Fruit fly (Drosophila melanogaster) whole organism, embryonic: ENCODE data around the gene Arpc1.

ENCODE experiments used
- CG11085 ChIP-seq: fragments of 200-800 bp; sonication (Bioruptor generic); IDR thresholded peaks from 2 replicates; pipeline ENCODE4 v1.3.6; 2022; ENCODE audit warnings: missing biosample characterization, missing genetic modification characterization
- CG2116 ChIP-seq: fragments of 200-800 bp; sonication (Bioruptor generic); optimal IDR thresholded peaks from 3 replicates; lab custom pipeline; 2018; ENCODE audit warnings: missing biosample characterization, mild to moderate bottlenecking, missing genetic modification characterization
- CG31441 ChIP-seq: fragments of 200-800 bp; sonication (Bioruptor generic); IDR thresholded peaks from 2 replicates; pipeline ENCODE4 v1.3.6; 2022; ENCODE audit warnings: missing biosample characterization, missing genetic modification characterization
- CG32772 ChIP-seq: fragments of 200-800 bp; sonication (Bioruptor generic); IDR thresholded peaks from 2 replicates; pipeline ENCODE4 v1.3.6; 2022; ENCODE audit warnings: missing biosample characterization, missing genetic modification characterization
- CG6683 ChIP-seq: fragments of 200-800 bp; sonication (Bioruptor generic); optimal IDR thresholded peaks from 2 replicates; lab custom pipeline; 2017; ENCODE audit warnings: missing biosample characterization, mild to moderate bottlenecking, missing genetic modification characterization, missing genetic modification reagents
- CG6791 ChIP-seq: fragments of 200-800 bp; sonication (Bioruptor generic); IDR thresholded peaks from 3 replicates; pipeline ENCODE4 v1.3.6; 2022; ENCODE audit warnings: missing biosample characterization, missing genetic modification characterization; ENCODE audit not compliant: partially characterized antibody
- CG7928 ChIP-seq: fragments of 200-800 bp; sonication (Bioruptor generic); optimal IDR thresholded peaks from 2 replicates; lab custom pipeline; 2017; ENCODE audit warnings: missing biosample characterization, mild to moderate bottlenecking, missing genetic modification characterization
- CG8281 ChIP-seq: fragments of 200-800 bp; sonication (Bioruptor generic); optimal IDR thresholded peaks from 2 replicates; lab custom pipeline; 2018; ENCODE audit warnings: missing biosample characterization, mild to moderate bottlenecking, missing genetic modification characterization, moderate library complexity
- gcm2 ChIP-seq: fragments of 200-800 bp; sonication (Bioruptor generic); optimal IDR thresholded peaks from 2 replicates; lab custom pipeline; 2016; ENCODE audit warnings: missing biosample characterization, missing genetic modification characterization
- nmo ChIP-seq: fragments of 200-800 bp; sonication (Bioruptor generic); optimal IDR thresholded peaks from 2 replicates; lab custom pipeline; 2018; ENCODE audit warnings: missing biosample characterization, mild to moderate bottlenecking, missing genetic modification characterization, moderate library complexity
- slou ChIP-seq: fragments of 200-800 bp; sonication (Bioruptor generic); optimal IDR thresholded peaks from 3 replicates; lab custom pipeline; 2016; ENCODE audit warnings: missing biosample characterization, missing genetic modification characterization
- vnd ChIP-seq: fragments of 200-800 bp; sonication (Bioruptor generic); IDR thresholded peaks from 3 replicates; pipeline ENCODE4 v1.3.6; 2022; ENCODE audit warnings: missing biosample characterization, missing genetic modification characterization; ENCODE audit not compliant: partially characterized antibody
- zen2 ChIP-seq: fragments of 200-800 bp; sonication (Bioruptor generic); IDR thresholded peaks from 3 replicates; pipeline ENCODE4 v1.3.6; 2022; ENCODE audit warnings: missing biosample characterization, missing genetic modification characterization; ENCODE audit not compliant: partially characterized antibody

DNA sequence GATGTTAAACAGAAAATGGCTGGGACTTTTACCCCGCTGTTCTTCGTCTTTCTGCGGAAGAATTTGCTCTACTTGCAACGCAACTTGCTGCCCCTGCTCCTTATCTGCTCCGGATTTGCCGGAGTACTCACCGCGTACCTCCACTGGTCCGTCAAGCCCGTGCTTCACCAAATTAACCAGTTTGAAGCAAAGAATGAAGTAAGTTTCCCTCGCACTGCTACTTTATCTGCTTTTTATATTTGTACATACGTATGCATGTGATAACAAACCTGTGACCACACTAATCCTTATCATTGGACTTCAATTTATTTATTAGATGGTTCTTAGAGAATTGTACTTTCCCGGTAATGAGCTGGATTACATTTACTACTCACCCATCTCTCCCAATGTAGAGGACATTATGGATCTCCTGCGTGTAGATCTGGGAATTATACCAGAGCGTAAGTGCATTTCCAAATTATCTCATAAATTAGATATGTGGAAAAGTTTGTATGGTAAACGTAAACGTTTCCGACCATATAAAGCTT is 45.3 kb downstream of the Arpc1 start, which contains the start of gene CG16890:
- TF ChIP-seq CG11085 (GFP tag; lab: Robert Waterston, UW) (no peak), nmo (no peak), gcm2 (no peak), CG32772 (GFP tag; lab: Robert Waterston, UW) (no peak), CG2116 (GFP tag; lab: Kevin White, UChicago) (no peak), slou (GFP tag; lab: Kevin White, UChicago) (no peak), zen2 (no peak), CG7928 (GFP tag; lab: Kevin White, UChicago) (no peak), CG31441 (GFP tag; lab: Robert Waterston, UW) (no peak), vnd (no peak), CG8281 (tag; lab: Kevin White, UChicago) (no peak), CG6683 (GFP tag; lab: Kevin White, UChicago) (no peak), CG6791 (GFP tag; lab: Robert Waterston, UW) (peak; percentile 50; the same call in 1 of the 3 replicates)
